Fruit fly (Drosophila melanogaster): ENCODE data around the gene ECSIT.
A peak's percentile ranks its signal among the peaks of the same experiment; 100 is the strongest.

Gene ECSIT

dm6 chr3R:5853032-5853431 lies 3.4 kb upstream of the ECSIT start, which contains the start of gene CG34287:
CG34287 (plus strand) TSS chr3R:5853332.
- no peak for TF ChIP-seq CG8478 (optimal IDR thresholded peaks at IDR 0.05)
- no peak for TF ChIP-seq CTCF (optimal IDR thresholded peaks at IDR 0.05)

- TF ChIP-seq CG8478 (optimal IDR thresholded peaks at IDR 0.05) (no peak), CTCF (optimal IDR thresholded peaks at IDR 0.05) (no peak)
Observed at dm6 chr3R:5860736-5861217, 4.4 kb downstream of the ECSIT start.

dm6 chr3R:5861218-5861902 lies 5.0 kb downstream of the ECSIT start:
- no peak for TF ChIP-seq CTCF (optimal IDR thresholded peaks at IDR 0.05)
- TF ChIP-seq CG8478 (optimal IDR thresholded peaks at IDR 0.05) = no peak

- TF ChIP-seq CG8478 (optimal IDR thresholded peaks at IDR 0.05) (no peak), CTCF (optimal IDR thresholded peaks at IDR 0.05) (peak; percentile 3)
Observed at dm6 chr3R:5862032-5862641, 5.8 kb downstream of the ECSIT start, which contains the start of gene CG2017. CG2017 (minus strand) TSS chr3R:5862405.

dm6 chr3R:5871393-5871792 lies 15.0 kb downstream of the ECSIT start:
- no peak for TF ChIP-seq CTCF (optimal IDR thresholded peaks at IDR 0.05)
- no peak for TF ChIP-seq CG8478 (optimal IDR thresholded peaks at IDR 0.05)

dm6 chr3R:5877367-5877766 lies 21.0 kb downstream of the ECSIT start:
- TF ChIP-seq CG8478 (optimal IDR thresholded peaks at IDR 0.05) (no peak), CTCF (optimal IDR thresholded peaks at IDR 0.05) (no peak)

- TF ChIP-seq CG8478 (optimal IDR thresholded peaks at IDR 0.05) (no peak), CTCF (optimal IDR thresholded peaks at IDR 0.05) (no peak)
Observed at dm6 chr3R:5881308-5881707, 24.9 kb downstream of the ECSIT start.
